Fruit fly (Drosophila melanogaster) whole organism, pupa: Measurements from ENCODE around the gene mei-218.

Experiments
- CG10348 ChIP-seq: fragments of 200-800 bp; sonication (Bioruptor generic); IDR thresholded peaks from 2 replicates; pipeline ENCODE4 v1.3.6; 2022; ENCODE audit warnings: missing biosample characterization, missing genetic modification characterization
- CG15710 ChIP-seq: fragments of 200-800 bp; sonication (Bioruptor generic); optimal IDR thresholded peaks from 2 replicates; lab custom pipeline; 2018; ENCODE audit warnings: missing biosample characterization, mild to moderate bottlenecking, missing genetic modification characterization, moderate library complexity
- CG17806 ChIP-seq: fragments of 200-800 bp; sonication (Bioruptor generic); optimal IDR thresholded peaks from 2 replicates; lab custom pipeline; 2018; ENCODE audit warnings: missing biosample characterization, mild to moderate bottlenecking, missing genetic modification characterization, moderate library complexity
- CG32121 ChIP-seq: fragments of 200-800 bp; sonication (Bioruptor generic); IDR thresholded peaks from 2 replicates; pipeline ENCODE4 v1.3.6; 2022; ENCODE audit warnings: missing biosample characterization, missing genetic modification characterization
- CG8301 ChIP-seq: fragments of 200-800 bp; sonication (Bioruptor generic); optimal IDR thresholded peaks from 2 replicates; lab custom pipeline; 2018; ENCODE audit warnings: missing biosample characterization, mild to moderate bottlenecking, missing genetic modification characterization
- D1 ChIP-seq: fragments of 200-800 bp; sonication (Bioruptor generic); optimal IDR thresholded peaks from 2 replicates; lab custom pipeline; 2018; ENCODE audit warnings: missing biosample characterization, mild to moderate bottlenecking, missing genetic modification characterization, moderate library complexity
- EcR ChIP-seq: fragments of 200-800 bp; sonication (Bioruptor generic); optimal IDR thresholded peaks from 3 replicates; lab custom pipeline; 2019; ENCODE audit warnings: missing biosample characterization, missing genetic modification characterization, mild to moderate bottlenecking, moderate library complexity, missing genetic modification reagents
- Ets98B ChIP-seq: fragments of 200-800 bp; sonication (Bioruptor generic); IDR thresholded peaks from 2 replicates; pipeline ENCODE4 v1.3.6; 2022; ENCODE audit warnings: missing biosample characterization, missing genetic modification characterization
- Snoo ChIP-seq: fragments of 200-800 bp; sonication (Bioruptor generic); optimal IDR thresholded peaks from 3 replicates; lab custom pipeline; 2017; ENCODE audit warnings: missing biosample characterization, mild to moderate bottlenecking, missing genetic modification characterization, inconsistent platforms
- fd96Ca ChIP-seq: fragments of 200-800 bp; sonication (Bioruptor generic); IDR thresholded peaks from 3 replicates; pipeline ENCODE4 v1.3.6; 2022; ENCODE audit warnings: missing biosample characterization, missing genetic modification characterization
- rn ChIP-seq: fragments of 200-800 bp; sonication (Bioruptor generic); IDR thresholded peaks from 2 replicates; pipeline ENCODE4 v1.3.6; 2022; ENCODE audit warnings: missing biosample characterization, missing genetic modification characterization

DNA sequence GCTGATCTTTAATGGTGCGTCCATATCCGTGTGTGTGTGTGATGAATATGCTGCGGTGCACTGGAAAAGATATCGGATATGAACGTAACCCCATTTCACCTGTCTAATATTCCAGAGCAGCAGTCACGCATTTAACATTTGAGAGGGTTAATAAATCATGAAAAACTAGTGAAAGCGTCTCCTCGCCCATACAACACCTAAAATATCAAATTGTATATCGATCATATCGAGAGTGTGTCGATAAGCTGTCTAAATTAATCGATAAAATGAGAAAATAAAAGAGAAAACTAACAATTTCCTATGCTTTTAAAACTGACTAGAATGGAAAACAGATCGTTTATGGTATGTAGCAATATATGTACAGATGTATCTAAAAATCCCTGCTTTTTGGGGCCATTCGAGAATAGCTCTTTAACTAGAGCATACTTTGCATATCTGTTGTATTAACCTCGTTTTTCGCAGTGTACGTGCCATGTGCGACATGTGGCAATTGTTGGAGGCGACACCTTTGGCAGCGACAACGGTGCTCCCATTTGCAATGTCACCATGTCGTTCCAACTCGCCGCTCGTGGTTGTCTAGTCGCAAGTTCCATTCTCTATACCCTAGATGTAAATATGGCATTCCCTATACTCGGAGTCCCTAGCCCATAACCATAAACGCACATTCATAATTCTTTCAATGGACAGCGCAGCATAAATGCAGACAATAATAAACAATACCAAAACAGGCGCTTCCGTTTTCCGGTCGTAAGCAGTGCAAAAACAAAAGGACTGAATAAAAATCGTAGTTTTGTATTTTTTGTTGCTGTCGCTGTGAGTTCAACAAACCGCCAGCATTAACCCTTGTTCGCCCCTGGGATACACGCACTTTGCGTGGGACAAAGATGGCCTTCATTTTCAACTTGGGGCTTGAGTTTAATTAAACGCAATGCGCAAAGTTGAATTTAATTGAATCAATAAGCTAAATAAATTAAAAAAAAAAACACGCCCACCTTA lies 30.5 kb downstream of the mei-218 start:
- TF ChIP-seq Snoo (tag; lab: Kevin White, UChicago) (no peak), rn (GFP tag; lab: Robert Waterston, UW) (no peak), D1 (tag; lab: Kevin White, UChicago) (no peak), fd96Ca (no peak), Ets98B (GFP tag; lab: Robert Waterston, UW) (no peak), CG8301 (tag; lab: Kevin White, UChicago) (peak; percentile 46), EcR (GFP tag; lab: Kevin White, UChicago) (peak; percentile 93), CG15710 (peak; percentile 32), CG32121 (no peak), CG10348 (GFP tag; lab: Robert Waterston, UW) (no peak), CG17806 (peak; percentile 21)
